Fruit fly (Drosophila melanogaster): ENCODE results near the gene AnxB10.
A peak's percentile ranks its signal among the peaks of the same experiment; 100 is the strongest.

AnxB10 gene

DNA sequence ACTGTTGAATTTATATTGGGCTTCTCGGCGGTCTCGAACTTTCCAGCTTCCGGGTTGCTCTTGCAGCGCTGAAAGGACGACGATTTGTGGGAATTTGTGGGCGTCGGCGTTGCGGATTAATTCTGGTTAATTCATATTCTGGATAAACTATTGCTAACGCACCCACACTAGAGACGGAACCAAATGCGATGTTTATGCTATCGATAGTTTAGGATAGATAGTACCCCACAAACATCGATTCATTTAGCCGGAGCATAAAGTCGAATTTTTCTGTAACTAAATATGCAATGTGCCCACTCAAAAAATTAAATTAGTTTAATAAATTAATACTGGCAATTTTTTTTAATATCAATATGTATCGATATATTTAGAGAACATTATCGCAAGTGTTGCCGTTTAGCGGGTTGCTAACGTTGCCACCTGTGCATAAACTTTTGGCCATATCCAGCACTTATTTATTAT, 13.6 kb downstream of the AnxB10 start, which contains the start of gene Rab35 (continued):
- no peak for TF ChIP-seq CG18764 (GFP tag; optimal IDR thresholded peaks at IDR 0.05)
- no peak for TF ChIP-seq Gsc (GFP tag; IDR thresholded peaks at IDR 0.05)
- TF ChIP-seq nerfin-2 (GFP tag; IDR thresholded peaks at IDR 0.05; ENCODE audit: partially characterized antibody): peak; percentile 91
- TF ChIP-seq amos (GFP tag; IDR thresholded peaks at IDR 0.05; ENCODE audit: partially characterized antibody): peak; percentile 91
- no peak for TF ChIP-seq HHEX (GFP tag; optimal IDR thresholded peaks at IDR 0.05)
- TF ChIP-seq CG18011 (GFP tag; optimal IDR thresholded peaks at IDR 0.05): no peak
- no peak for TF ChIP-seq CG18599 (GFP tag; optimal IDR thresholded peaks at IDR 0.05)
- no peak for TF ChIP-seq CG2889 (GFP tag; IDR thresholded peaks at IDR 0.05)
- TF ChIP-seq chn (GFP tag; optimal IDR thresholded peaks at IDR 0.05): no peak
- peak; percentile 86 for TF ChIP-seq Dp (GFP tag; optimal IDR thresholded peaks at IDR 0.05)
- TF ChIP-seq zen (tag; optimal IDR thresholded peaks at IDR 0.05): peak; percentile 33
- TF ChIP-seq sc (optimal IDR thresholded peaks at IDR 0.05): no peak
- no peak for TF ChIP-seq sc (GFP tag; optimal IDR thresholded peaks at IDR 0.05)
- TF ChIP-seq CG11456 (GFP tag; IDR thresholded peaks at IDR 0.05): no peak
- TF ChIP-seq phol (tag; optimal IDR thresholded peaks at IDR 0.05): peak; percentile 66
- TF ChIP-seq repo (GFP tag; optimal IDR thresholded peaks at IDR 0.05): no peak
- TF ChIP-seq Oli (tag; optimal IDR thresholded peaks at IDR 0.05): no peak
- no peak for TF ChIP-seq chm (GFP tag; IDR thresholded peaks at IDR 0.05)
- 0 out of 3 replicates have a peak, but pooled peaks have one; percentile 30 for TF ChIP-seq zfh1 (GFP tag; IDR thresholded peaks at IDR 0.05)
- no peak for TF ChIP-seq CG8089 (GFP tag; optimal IDR thresholded peaks at IDR 0.05)
- TF ChIP-seq CG4328 (GFP tag; optimal IDR thresholded peaks at IDR 0.05): no peak
- no peak for TF ChIP-seq CG5180 (GFP tag; optimal IDR thresholded peaks at IDR 0.05)
- TF ChIP-seq Max (GFP tag; optimal IDR thresholded peaks at IDR 0.05): peak; percentile 19
- no peak for TF ChIP-seq ftz-f1 (GFP tag; optimal IDR thresholded peaks at IDR 0.05)
- no peak for TF ChIP-seq CG33557 (GFP tag; optimal IDR thresholded peaks at IDR 0.05)
- TF ChIP-seq CG16779 (GFP tag; IDR thresholded peaks at IDR 0.05): no peak
- TF ChIP-seq CG2199 (GFP tag; IDR thresholded peaks at IDR 0.05): no peak
- TF ChIP-seq CG4707 (GFP tag; optimal IDR thresholded peaks at IDR 0.05): no peak
- TF ChIP-seq jigr1 (GFP tag; IDR thresholded peaks at IDR 0.05): no peak
- TF ChIP-seq z (GFP tag; IDR thresholded peaks at IDR 0.05): no peak
- TF ChIP-seq Xbp1 (GFP tag; optimal IDR thresholded peaks at IDR 0.05): peak; percentile 31
- no peak for TF ChIP-seq HmgD (GFP tag; optimal IDR thresholded peaks at IDR 0.05)
- TF ChIP-seq corto (GFP tag; optimal IDR thresholded peaks at IDR 0.05): no peak
- no peak for TF ChIP-seq CG43689 (GFP tag; IDR thresholded peaks at IDR 0.05)
- no peak for TF ChIP-seq CG10543 (GFP tag; optimal IDR thresholded peaks at IDR 0.05)
- TF ChIP-seq org-1 (GFP tag; optimal IDR thresholded peaks at IDR 0.05): no peak
- no peak for TF ChIP-seq fd64A (GFP tag; optimal IDR thresholded peaks at IDR 0.05)
- TF ChIP-seq CG4854 (GFP tag; optimal IDR thresholded peaks at IDR 0.05): no peak
- TF ChIP-seq CG7786 (GFP tag; optimal IDR thresholded peaks at IDR 0.05): no peak
- peak; percentile 34; the same call in 1 of the 2 replicates for TF ChIP-seq vvl (GFP tag; IDR thresholded peaks at IDR 0.05)
- TF ChIP-seq Fer3 (tag; optimal IDR thresholded peaks at IDR 0.05): no peak
- no peak for TF ChIP-seq CG4360 (GFP tag; IDR thresholded peaks at IDR 0.05)
- TF ChIP-seq bowl (GFP tag; IDR thresholded peaks at IDR 0.05): no peak
- TF ChIP-seq CG9215 (GFP tag; IDR thresholded peaks at IDR 0.05): no peak
- TF ChIP-seq CG15073 (GFP tag; optimal IDR thresholded peaks at IDR 0.05): no peak
- peak; percentile 71 for TF ChIP-seq CG14710 (tag; optimal IDR thresholded peaks at IDR 0.05)
- TF ChIP-seq Neu2 (GFP tag; optimal IDR thresholded peaks at IDR 0.05; ENCODE audit: borderline replicate concordance): no peak
- TF ChIP-seq CG7928 (GFP tag; optimal IDR thresholded peaks at IDR 0.05): no peak
- no peak for TF ChIP-seq dan (GFP tag; IDR thresholded peaks at IDR 0.05)
- peak; percentile 48 for TF ChIP-seq lilli (GFP tag; optimal IDR thresholded peaks at IDR 0.05)
- TF ChIP-seq CG32532 (GFP tag; IDR thresholded peaks at IDR 0.05): 0 out of 2 replicates have a peak, but pooled peaks have one; percentile 13

Data from whole organism, embryonic.